Worm (Caenorhabditis elegans): ENCODE measurements around the gene C26B2.7.

- TF ChIP-seq him-1 (tag; optimal IDR thresholded peaks at IDR 0.05) (no peak), W03F9.2 (tag; optimal IDR thresholded peaks at IDR 0.05) (no peak)
Measured at ce11 chrIV:8004019-8004418, 12.1 kb upstream of the C26B2.7 start, which contains the start of gene rig-4.
